Worm (Caenorhabditis elegans) whole organism, early embryonic: ENCODE measurements around the gene T07D3.9.

ENCODE experiments used
- B0310.2 ChIP-seq: sonication (generic microtip); optimal IDR thresholded peaks from 2 replicates; lab custom pipeline; 2016; ENCODE audit warnings: mild to moderate bottlenecking, missing genetic modification characterization, missing compliant biosample characterization
- ceh-13 ChIP-seq: fragments of 200-800 bp; sonication (Bioruptor generic); optimal IDR thresholded peaks from 2 replicates; lab custom pipeline; 2018; ENCODE audit warnings: mild to moderate bottlenecking, missing genetic modification characterization, missing compliant biosample characterization
- hnd-1 ChIP-seq: sonication (generic microtip); optimal IDR thresholded peaks from 2 replicates; lab custom pipeline; 2016; ENCODE audit warnings: missing genetic modification characterization, missing compliant biosample characterization
- tbx-11 ChIP-seq: fragments of 200-800 bp; sonication (Bioruptor generic); IDR thresholded peaks from 2 replicates; pipeline ENCODE4 v1.3.6; 2022; ENCODE audit warnings: missing genetic modification characterization, missing compliant biosample characterization

DNA sequence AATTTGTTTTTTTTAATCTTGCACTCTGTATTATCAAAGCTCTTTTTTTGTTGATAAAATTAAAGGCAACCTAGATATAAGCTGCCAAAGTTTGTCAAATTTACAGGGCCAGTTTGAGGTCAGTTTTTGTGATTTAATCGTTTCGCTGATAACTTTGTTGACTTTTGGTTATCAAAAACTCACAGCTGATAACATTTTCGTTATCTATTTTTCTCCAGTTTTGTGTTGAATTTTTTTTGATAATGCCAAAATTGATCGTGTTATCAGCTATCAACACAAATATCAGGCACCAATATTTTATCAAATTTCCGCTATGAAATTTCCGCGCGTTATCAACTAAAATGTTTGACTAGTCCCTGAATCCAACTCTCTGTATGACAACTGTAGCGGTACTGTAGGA, 14.5 kb upstream of the T07D3.9 start:
- TF ChIP-seq tbx-11 (GFP tag; lab: Robert Waterston, UW), result no peak
- TF ChIP-seq B0310.2, result no peak
- TF ChIP-seq ceh-13 (GFP tag; lab: Kevin White, UChicago), result no peak
- TF ChIP-seq hnd-1 (tag; lab: Kevin White, UChicago), result no peak
